Fruit fly (Drosophila melanogaster) whole organism, adult: ENCODE results near the gene CG5111.

Experiments
- CG11617 ChIP-seq: fragments of 200-800 bp; sonication (Bioruptor generic); optimal IDR thresholded peaks from 2 replicates; lab custom pipeline; 2017; ENCODE audit warnings: mild to moderate bottlenecking, missing biosample characterization, missing genetic modification reagents, missing genetic modification characterization
- CG14711 ChIP-seq: fragments of 200-800 bp; sonication (Bioruptor generic); optimal IDR thresholded peaks from 2 replicates; lab custom pipeline; 2018; ENCODE audit warnings: missing biosample characterization, mild to moderate bottlenecking, missing genetic modification characterization, moderate library complexity
- CG7045 ChIP-seq: fragments of 200-800 bp; sonication (Bioruptor generic); optimal IDR thresholded peaks from 2 replicates; lab custom pipeline; 2017; ENCODE audit warnings: missing biosample characterization, mild to moderate bottlenecking, missing genetic modification characterization
- CG7101 ChIP-seq: fragments of 200-800 bp; sonication (Bioruptor generic); optimal IDR thresholded peaks from 2 replicates; lab custom pipeline; 2018; ENCODE audit warnings: missing biosample characterization, mild to moderate bottlenecking, missing genetic modification characterization, moderate library complexity
- Clk ChIP-seq: fragments of 200-800 bp; sonication (Bioruptor generic); optimal IDR thresholded peaks from 2 replicates; lab custom pipeline; 2017; ENCODE audit warnings: missing biosample characterization, missing genetic modification characterization
- Crg-1 ChIP-seq: fragments of 200-800 bp; sonication (Bioruptor generic); optimal IDR thresholded peaks from 2 replicates; lab custom pipeline; 2016; ENCODE audit warnings: missing biosample characterization, missing genetic modification characterization
- Hr96 ChIP-seq: fragments of 200-800 bp; sonication (Bioruptor generic); optimal IDR thresholded peaks from 2 replicates; lab custom pipeline; 2016; ENCODE audit warnings: missing biosample characterization, missing genetic modification characterization
- Mnt ChIP-seq: fragments of 200-800 bp; sonication (Bioruptor generic); optimal IDR thresholded peaks from 2 replicates; lab custom pipeline; 2016; ENCODE audit warnings: missing biosample characterization, mild to moderate bottlenecking, missing genetic modification characterization
- bab1 ChIP-seq: fragments of 200-800 bp; sonication (Bioruptor generic); optimal IDR thresholded peaks from 3 replicates; lab custom pipeline; 2019; ENCODE audit warnings: missing biosample characterization, mild to moderate bottlenecking, missing genetic modification characterization, moderate library complexity
- cnc ChIP-seq, 2 experiments: fragments of >200 bp; optimal IDR thresholded peaks; 2 replicates each; lab custom pipeline; 2017
- pad ChIP-seq: fragments of 200-800 bp; sonication (Bioruptor generic); optimal IDR thresholded peaks from 3 replicates; lab custom pipeline; 2017; ENCODE audit warnings: missing biosample characterization, missing genetic modification characterization, mild to moderate bottlenecking, moderate library complexity, missing genetic modification reagents
- toe ChIP-seq: fragments of 200-800 bp; sonication (Bioruptor generic); optimal IDR thresholded peaks from 2 replicates; lab custom pipeline; 2016; ENCODE audit warnings: missing biosample characterization, missing genetic modification characterization

- TF ChIP-seq bab1 (GFP tag; lab: Kevin White, UChicago): no peak
- no peak for TF ChIP-seq Hr96 (GFP tag; lab: Kevin White, UChicago)
- TF ChIP-seq CG11617 (GFP tag; lab: Kevin White, UChicago): no peak
- no peak for TF ChIP-seq Clk (GFP tag; lab: Kevin White, UChicago)
- no peak for TF ChIP-seq Mnt (GFP tag; lab: Kevin White, UChicago)
- no peak for TF ChIP-seq CG7101 (tag; lab: Kevin White, UChicago)
- no peak for TF ChIP-seq cnc (optimal IDR thresholded peaks at IDR 0.05; lab: Kevin White, UChicago)
- no peak for TF ChIP-seq CG14711 (tag; lab: Kevin White, UChicago)
- TF ChIP-seq toe: no peak
- no peak for TF ChIP-seq CG7045 (GFP tag; lab: Kevin White, UChicago)
- TF ChIP-seq pad (GFP tag; lab: Kevin White, UChicago): no peak
- TF ChIP-seq Crg-1 (GFP tag; lab: Kevin White, UChicago): no peak
These were observed 11.4 kb downstream of the CG5111 start for dm6 chr3R:25517521-25517920.
